Worm (Caenorhabditis elegans): Measurements from ENCODE around the gene ZK1240.9.

ce11 chrII:2292549-2292948 is 25.4 kb upstream of the ZK1240.9 start:
- TF ChIP-seq ref-1 (GFP tag; conservative IDR thresholded peaks at IDR 0.05) (no peak), ztf-23 (GFP tag; IDR thresholded peaks at IDR 0.05) (no peak), flt-1 (GFP tag; IDR thresholded peaks at IDR 0.05) (no peak), T22C8.4 (GFP tag; IDR thresholded peaks at IDR 0.05) (no peak), tab-1 (GFP tag; IDR thresholded peaks at IDR 0.05) (no peak), cog-1 (tag; optimal IDR thresholded peaks at IDR 0.05) (no peak)
